Worm (Caenorhabditis elegans) whole organism, L4 larva: Measurements from ENCODE around the gene T13H10.2.

ENCODE experiments used
- D1046.2 ChIP-seq: fragments of 200-800 bp; sonication (Bioruptor generic); IDR thresholded peaks from 2 replicates; pipeline ENCODE4 v1.3.6; 2022; ENCODE audit warnings: missing genetic modification characterization, missing compliant biosample characterization
- F26F4.8 ChIP-seq: fragments of 200-800 bp; sonication (Bioruptor generic); conservative IDR thresholded peaks from 2 replicates; pipeline ENCODE4 v1.3.6; 2022; ENCODE audit warnings: missing genetic modification characterization, missing compliant biosample characterization
- T20F7.1 ChIP-seq: fragments of 200-800 bp; sonication (Bioruptor generic); optimal IDR thresholded peaks from 2 replicates; lab custom pipeline; 2018; ENCODE audit warnings: mild to moderate bottlenecking, missing genetic modification characterization, missing compliant biosample characterization
- T26A8.4 ChIP-seq: fragments of 200-800 bp; sonication (Bioruptor generic); IDR thresholded peaks from 2 replicates; pipeline ENCODE4 v1.3.6; 2022; ENCODE audit warnings: missing genetic modification characterization, missing compliant biosample characterization
- Y5F2A.4 ChIP-seq: fragments of 200-800 bp; sonication (Bioruptor generic); optimal IDR thresholded peaks from 2 replicates; lab custom pipeline; 2018; ENCODE audit warnings: mild to moderate bottlenecking, missing genetic modification characterization, missing compliant biosample characterization
- Y75B8A.6 ChIP-seq: fragments of 200-800 bp; sonication (Bioruptor generic); IDR thresholded peaks from 2 replicates; pipeline ENCODE4 v1.3.6; 2022; ENCODE audit warnings: missing genetic modification reagents, missing genetic modification characterization, missing compliant biosample characterization
- aha-1 ChIP-seq: fragments of 150-350 bp; peaks from one replicate; lab custom pipeline; 2014; ENCODE audit warnings: missing biosample characterization, missing genetic modification characterization
- ama-1 ChIP-seq: fragments of 150-350 bp; optimal IDR thresholded peaks from 2 replicates; lab custom pipeline; 2014; ENCODE audit warnings: inconsistent platforms, mixed read lengths
- attf-4 ChIP-seq: sonication (generic microtip); optimal IDR thresholded peaks from 3 replicates; lab custom pipeline; 2017; ENCODE audit warnings: missing biosample characterization, missing genetic modification characterization
- ceh-20 ChIP-seq: fragments of 200-800 bp; sonication (Bioruptor generic); IDR thresholded peaks from 2 replicates; pipeline ENCODE4 v1.3.6; 2022; ENCODE audit warnings: missing genetic modification reagents, missing genetic modification characterization, missing compliant biosample characterization
- ceh-62 ChIP-seq: sonication (generic microtip); optimal IDR thresholded peaks from 2 replicates; lab custom pipeline; 2017; ENCODE audit warnings: missing biosample characterization, missing genetic modification characterization
- ces-1 ChIP-seq: fragments of 150-350 bp; sonication (generic microtip); optimal IDR thresholded peaks from 4 replicates; lab custom pipeline; 2014; ENCODE audit warnings: missing biosample characterization, missing genetic modification reagents, missing genetic modification characterization
- cey-2 ChIP-seq: sonication (generic microtip); optimal IDR thresholded peaks from 3 replicates; lab custom pipeline; 2017; ENCODE audit warnings: missing genetic modification characterization, mild to moderate bottlenecking, missing compliant biosample characterization, antibody characterized with exemption, borderline replicate concordance; ENCODE audit not compliant: insufficient read depth
- ctbp-1 ChIP-seq: fragments of 200-800 bp; sonication (Bioruptor generic); IDR thresholded peaks from 2 replicates; pipeline ENCODE4 v1.3.6; 2022; ENCODE audit warnings: missing genetic modification reagents, missing genetic modification characterization, missing compliant biosample characterization
- daf-16 ChIP-seq, 3 experiments: sonication (generic microtip); optimal IDR thresholded peaks; 2 replicates each; lab custom pipeline; 2016 to 2017; ENCODE audit warnings: missing genetic modification characterization in 3 of 3, missing genetic modification reagents in 3 of 3, mild to moderate bottlenecking in 2 of 3, missing compliant biosample characterization in 2 of 3, missing biosample characterization in 1 of 3, moderate library complexity in 1 of 3
- dmd-9 ChIP-seq: fragments of 200-800 bp; sonication (Bioruptor generic); IDR thresholded peaks from 2 replicates; pipeline ENCODE4 v1.3.6; 2022; ENCODE audit warnings: missing genetic modification reagents, missing genetic modification characterization, missing compliant biosample characterization
- duxl-1 ChIP-seq: sonication (generic microtip); optimal IDR thresholded peaks from 2 replicates; lab custom pipeline; 2016; ENCODE audit warnings: mild to moderate bottlenecking, missing genetic modification characterization, moderate library complexity, missing compliant biosample characterization; ENCODE audit not compliant: poor library complexity
- dve-1 ChIP-seq: sonication (generic microtip); optimal IDR thresholded peaks from 2 replicates; lab custom pipeline; 2017; ENCODE audit warnings: antibody characterized with exemption, mild to moderate bottlenecking, missing genetic modification characterization, missing compliant biosample characterization; ENCODE audit not compliant: insufficient read depth
- fkh-10 ChIP-seq: fragments of 150-350 bp; optimal IDR thresholded peaks from 2 replicates; lab custom pipeline; 2014; ENCODE audit warnings: missing biosample characterization, missing genetic modification reagents, missing genetic modification characterization
- fos-1 ChIP-seq: fragments of 150-350 bp; optimal IDR thresholded peaks from 2 replicates; lab custom pipeline; 2014; ENCODE audit warnings: missing biosample characterization, missing genetic modification characterization
- gei-8 ChIP-seq: fragments of 200-800 bp; sonication (Bioruptor generic); optimal IDR thresholded peaks from 2 replicates; lab custom pipeline; 2018; ENCODE audit warnings: mild to moderate bottlenecking, missing genetic modification characterization, missing compliant biosample characterization
- hlh-11 ChIP-seq: fragments of 200-800 bp; sonication (Bioruptor generic); optimal IDR thresholded peaks from 2 replicates; lab custom pipeline; 2018; ENCODE audit warnings: mild to moderate bottlenecking, missing genetic modification characterization, missing compliant biosample characterization
- lin-1 ChIP-seq: fragments of 200-800 bp; sonication (Bioruptor generic); IDR thresholded peaks from 2 replicates; pipeline ENCODE4 v1.3.6; 2022; ENCODE audit warnings: missing genetic modification reagents, missing genetic modification characterization, missing compliant biosample characterization
- lin-13 ChIP-seq: fragments of 150-350 bp; optimal IDR thresholded peaks from 2 replicates; lab custom pipeline; 2014; ENCODE audit warnings: missing biosample characterization, missing genetic modification reagents, missing genetic modification characterization
- lin-29 ChIP-seq: fragments of 200-800 bp; sonication (Bioruptor generic); IDR thresholded peaks from 2 replicates; pipeline ENCODE4 v1.3.6; 2022; ENCODE audit warnings: missing genetic modification reagents, missing genetic modification characterization, missing compliant biosample characterization
- lin-38 ChIP-seq: fragments of 200-800 bp; sonication (Bioruptor generic); IDR thresholded peaks from 2 replicates; pipeline ENCODE4 v1.3.6; 2022; ENCODE audit warnings: missing genetic modification reagents, missing genetic modification characterization, missing compliant biosample characterization
- madf-5 ChIP-seq, 2 experiments: fragments of 200-800 bp; sonication (Bioruptor generic); IDR thresholded peaks; 2 replicates each; pipeline ENCODE4 v1.3.6; 2022; ENCODE audit warnings: missing compliant biosample characterization in 2 of 2, missing genetic modification characterization in 2 of 2
- mdt-29 ChIP-seq: fragments of 200-800 bp; sonication (Bioruptor generic); IDR thresholded peaks from 2 replicates; pipeline ENCODE4 v1.3.6; 2022; ENCODE audit warnings: missing genetic modification reagents, missing genetic modification characterization, missing compliant biosample characterization
- nhr-25 ChIP-seq: sonication (generic microtip); optimal IDR thresholded peaks from 2 replicates; lab custom pipeline; 2017; ENCODE audit warnings: missing genetic modification characterization, mild to moderate bottlenecking, missing compliant biosample characterization, antibody characterized with exemption, moderate library complexity, borderline replicate concordance; ENCODE audit not compliant: insufficient read depth
- nhr-28 ChIP-seq: fragments of 150-350 bp; optimal IDR thresholded peaks from 2 replicates; lab custom pipeline; 2014; ENCODE audit warnings: missing biosample characterization, missing genetic modification characterization
- nhr-41 ChIP-seq: fragments of 200-800 bp; sonication (Bioruptor generic); IDR thresholded peaks from 2 replicates; pipeline ENCODE4 v1.3.6; 2022; ENCODE audit warnings: missing genetic modification reagents, missing genetic modification characterization, missing compliant biosample characterization
- nhr-6 ChIP-seq: fragments of 150-350 bp; optimal IDR thresholded peaks from 2 replicates; lab custom pipeline; 2014; ENCODE audit warnings: missing biosample characterization, missing genetic modification characterization
- nhr-76 ChIP-seq: fragments of 150-350 bp; optimal IDR thresholded peaks from 2 replicates; lab custom pipeline; 2014; ENCODE audit warnings: missing biosample characterization, missing genetic modification characterization
- php-3 ChIP-seq: fragments of 200-800 bp; sonication (Bioruptor generic); IDR thresholded peaks from 2 replicates; pipeline ENCODE4 v1.3.6; 2022; ENCODE audit warnings: missing genetic modification reagents, missing genetic modification characterization, missing compliant biosample characterization
- pqm-1 ChIP-seq: sonication (generic microtip); optimal IDR thresholded peaks from 2 replicates; lab custom pipeline; 2017; ENCODE audit warnings: missing biosample characterization, missing genetic modification characterization
- saeg-2 ChIP-seq: fragments of 200-800 bp; sonication (Bioruptor generic); IDR thresholded peaks from 2 replicates; pipeline ENCODE4 v1.3.6; 2022; ENCODE audit warnings: missing genetic modification reagents, missing genetic modification characterization, missing compliant biosample characterization
- snpc-1.2 ChIP-seq: fragments of 200-800 bp; sonication (Bioruptor generic); IDR thresholded peaks from 2 replicates; pipeline ENCODE4 v1.3.6; 2022; ENCODE audit warnings: missing genetic modification reagents, missing genetic modification characterization, missing compliant biosample characterization
- unc-39 ChIP-seq: sonication (generic microtip); optimal IDR thresholded peaks from 2 replicates; lab custom pipeline; 2017; ENCODE audit warnings: missing biosample characterization, missing genetic modification characterization
- unc-62 ChIP-seq, 3 experiments: fragments of 150-350 bp in 1 of 3; sonication (generic microtip); optimal IDR thresholded peaks in 2 of 3; peaks in 1 of 3; 1 replicate in 1 of 3; 2 replicates in 2 of 3; lab custom pipeline; 2014 to 2017; ENCODE audit warnings: missing biosample characterization in 3 of 3, missing genetic modification characterization in 3 of 3, missing genetic modification reagents in 3 of 3, missing genotype in 1 of 3
- vab-7 ChIP-seq: fragments of 200-800 bp; sonication (Bioruptor generic); IDR thresholded peaks from 2 replicates; pipeline ENCODE4 v1.3.6; 2022; ENCODE audit warnings: missing genetic modification reagents, missing genetic modification characterization, missing compliant biosample characterization
- zfp-3 ChIP-seq: fragments of 200-800 bp; sonication (Bioruptor generic); conservative IDR thresholded peaks from 2 replicates; pipeline ENCODE4 v1.3.6; 2022; ENCODE audit warnings: missing genetic modification reagents, missing genetic modification characterization, missing compliant biosample characterization
- zip-2 ChIP-seq: fragments of 150-350 bp; optimal IDR thresholded peaks from 2 replicates; lab custom pipeline; 2014; ENCODE audit warnings: missing biosample characterization, missing genetic modification characterization

Gene T13H10.2

DNA sequence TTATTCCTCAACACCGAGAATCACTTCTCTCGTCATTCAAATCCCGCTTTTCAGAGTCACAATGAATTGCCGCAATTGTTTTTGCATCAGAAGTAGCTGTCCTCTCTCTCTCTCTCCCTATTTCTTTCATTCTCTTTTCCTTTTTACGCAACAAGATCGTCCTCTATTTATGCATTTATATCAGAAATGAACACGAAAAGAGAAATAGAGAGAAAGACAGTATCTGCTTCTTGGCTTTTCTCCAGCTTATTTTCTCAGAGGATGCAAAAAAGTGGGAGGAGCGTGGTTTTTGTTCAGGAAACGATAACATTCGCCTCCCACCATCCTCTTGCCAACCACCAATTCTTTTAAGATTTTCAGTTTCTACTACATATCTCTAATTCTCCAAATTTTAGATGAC, 18.9 kb downstream of the T13H10.2 start, which contains the start of gene mam-2:
Gene mam-2 (plus strand): TSS at position 301 of the 400 bp plus-strand sequence.
- TF ChIP-seq duxl-1 (tag; lab: Kevin White, UChicago) (no peak), pqm-1 (no peak), T20F7.1 (no peak), nhr-25 (tag; lab: Kevin White, UChicago) (no peak), aha-1 (tag; lab: Kevin White, UChicago) (no peak), gei-8 (GFP tag; lab: Kevin White, UChicago) (no peak), nhr-76 (no peak), ctbp-1 (no peak), attf-4 (tag; lab: Kevin White, UChicago) (no peak)

DNA sequence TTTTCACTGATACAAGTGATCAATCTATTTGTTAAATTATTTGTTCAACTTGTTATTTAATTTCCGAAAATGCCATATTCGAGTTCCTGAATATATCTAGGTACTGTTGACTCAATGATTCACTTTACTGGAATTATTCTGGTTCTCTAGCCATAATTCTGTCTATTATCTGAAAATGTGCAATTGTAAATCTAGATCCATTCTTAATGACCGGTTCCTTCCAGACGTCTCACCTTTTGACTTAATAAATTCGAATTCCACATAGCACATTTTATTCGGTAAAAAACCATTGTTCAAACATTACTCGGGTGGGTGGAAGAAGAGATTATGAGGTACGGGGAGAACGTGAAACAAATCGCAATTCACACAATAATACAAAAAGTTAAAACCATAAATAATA, 25.4 kb downstream of the T13H10.2 start:
- TF ChIP-seq lin-29 (GFP tag; lab: Robert Waterston, UW) (no peak), F26F4.8 (no peak), ama-1 (lab: Kevin White, UChicago) (peak; percentile 40), zfp-3 (GFP tag; lab: Robert Waterston, UW) (0 out of 2 replicates have a peak, but pooled peaks have one; percentile 19), T26A8.4 (GFP tag; lab: Robert Waterston, UW) (0 out of 2 replicates have a peak, but pooled peaks have one; percentile 9), mdt-29 (GFP tag; lab: Robert Waterston, UW) (no peak), ceh-20 (no peak), nhr-41 (no peak), aha-1 (tag; lab: Kevin White, UChicago) (peak; percentile 55), cey-2 (tag; lab: Kevin White, UChicago) (no peak), php-3 (GFP tag; lab: Robert Waterston, UW) (no peak), dmd-9 (GFP tag; lab: Robert Waterston, UW) (no peak), fos-1 (tag; lab: Kevin White, UChicago) (no peak), Y75B8A.6 (GFP tag; lab: Robert Waterston, UW) (no peak), gei-8 (GFP tag; lab: Kevin White, UChicago) (peak; percentile 7), saeg-2 (GFP tag; lab: Robert Waterston, UW) (no peak), ceh-62 (no peak), lin-1 (no peak), zip-2 (tag; lab: Kevin White, UChicago) (no peak), duxl-1 (tag; lab: Kevin White, UChicago) (no peak), lin-38 (GFP tag; lab: Robert Waterston, UW) (peak; percentile 36; the same call in 1 of the 2 replicates), madf-5 (GFP tag; IDR thresholded peaks at IDR 0.05; lab: Robert Waterston, UW) (no peak), D1046.2 (GFP tag; lab: Robert Waterston, UW) (no peak), unc-39 (no peak)

DNA sequence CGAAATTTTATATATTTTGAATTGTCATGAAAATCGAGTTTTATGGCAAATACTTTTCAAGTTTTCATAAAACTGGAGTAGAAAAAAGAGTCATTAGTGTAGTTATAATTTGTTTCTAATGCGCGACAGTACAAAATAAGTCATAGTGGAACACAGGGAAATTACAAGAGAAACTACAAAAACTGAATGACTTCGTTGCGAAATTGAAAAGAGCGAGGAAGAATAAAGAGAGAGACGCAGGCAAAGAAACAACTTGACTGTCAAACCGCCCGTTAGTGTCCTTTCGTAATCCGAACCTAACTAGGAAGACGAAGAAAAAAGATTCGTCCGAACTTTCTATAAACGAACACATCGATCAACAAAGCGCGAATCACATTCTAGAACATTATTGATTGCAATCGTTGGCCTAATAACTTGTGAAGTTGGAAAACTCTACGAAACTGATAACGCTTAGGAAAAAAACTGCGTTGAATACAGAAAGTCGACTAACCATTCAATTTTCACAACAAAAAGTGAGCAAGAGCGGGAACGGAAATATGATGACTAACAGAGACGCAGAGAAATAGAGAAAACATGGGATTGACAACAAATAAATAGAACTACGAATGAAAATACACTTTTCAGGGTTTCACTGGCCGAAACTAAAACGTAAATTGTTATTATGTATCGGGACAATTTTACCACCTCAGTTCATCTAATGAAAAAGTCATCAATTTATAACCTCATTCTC, 29.5 kb downstream of the T13H10.2 start:
- peak; percentile 26 for TF ChIP-seq hlh-11
- TF ChIP-seq fkh-10 (GFP tag; lab: Kevin White, UChicago) = no peak
- TF ChIP-seq vab-7 (GFP tag; lab: Robert Waterston, UW) = no peak
- TF ChIP-seq daf-16 (GFP tag; optimal IDR thresholded peaks at IDR 0.05; lab: Kevin White, UChicago) = no peak
- peak; percentile 55 for TF ChIP-seq daf-16 (tag; optimal IDR thresholded peaks at IDR 0.05; lab: Kevin White, UChicago)
- TF ChIP-seq lin-13 (GFP tag; lab: Kevin White, UChicago) = peak; percentile 22
- TF ChIP-seq snpc-1.2 (GFP tag; lab: Robert Waterston, UW) = 0 out of 2 replicates have a peak, but pooled peaks have one; percentile 28
- peak; percentile 67 for TF ChIP-seq nhr-28 (tag; lab: Kevin White, UChicago)
- TF ChIP-seq aha-1 (tag; lab: Kevin White, UChicago) = peak; percentile 88
- peak; percentile 31 for TF ChIP-seq T20F7.1
- 0 out of 2 replicates have a peak, but pooled peaks have one; percentile 6 for TF ChIP-seq nhr-41
- TF ChIP-seq ces-1 = no peak
- peak in 1 of 2 experiments; percentile 6 for TF ChIP-seq unc-62 (GFP tag; optimal IDR thresholded peaks at IDR 0.05 in 1 of 2; lab: Kevin White, UChicago)
- no peak for TF ChIP-seq unc-62 (tag; optimal IDR thresholded peaks at IDR 0.05; lab: Kevin White, UChicago)
- peak; percentile 13 for TF ChIP-seq dve-1
- no peak for TF ChIP-seq T26A8.4 (GFP tag; lab: Robert Waterston, UW)
- no peak for TF ChIP-seq lin-1
- peak; percentile 36 for TF ChIP-seq lin-38 (GFP tag; lab: Robert Waterston, UW)
- no peak for TF ChIP-seq Y5F2A.4 (GFP tag; lab: Kevin White, UChicago)
- 0 out of 2 replicates have a peak, but pooled peaks have one; percentile 5 for TF ChIP-seq saeg-2 (GFP tag; lab: Robert Waterston, UW)
- TF ChIP-seq nhr-6 (tag; lab: Kevin White, UChicago) = peak; percentile 35
